Worm (Caenorhabditis elegans) whole organism, young adult: ENCODE measurements around the gene F07C3.9.

Experiments used
- Y53G8AR.9 ChIP-seq: fragments of 200-800 bp; sonication (Bioruptor generic); conservative IDR thresholded peaks from 2 replicates; pipeline ENCODE4 v1.3.6; 2022; ENCODE audit warnings: missing genetic modification reagents, missing genetic modification characterization, missing compliant biosample characterization
- akir-1 ChIP-seq: fragments of 200-800 bp; sonication (Bioruptor generic); optimal IDR thresholded peaks from 2 replicates; lab custom pipeline; 2018; ENCODE audit warnings: mild to moderate bottlenecking, missing genetic modification characterization, moderate library complexity, missing compliant biosample characterization
- him-1 ChIP-seq: sonication (generic microtip); optimal IDR thresholded peaks from 2 replicates; lab custom pipeline; 2016; ENCODE audit warnings: missing genotype, missing genetic modification reagents, missing genetic modification characterization, missing compliant biosample characterization
- let-607 ChIP-seq, 2 experiments: fragments of 200-800 bp in 1 of 2; sonication (Bioruptor generic) in 1 of 2; sonication (generic microtip) in 1 of 2; optimal IDR thresholded peaks; 2 replicates each; lab custom pipeline; 2016 to 2018; ENCODE audit warnings: mild to moderate bottlenecking in 2 of 2, missing compliant biosample characterization in 2 of 2, missing genetic modification characterization in 2 of 2, moderate library complexity in 2 of 2, missing genotype in 1 of 2
- lir-1 ChIP-seq: fragments of 200-800 bp; sonication (Bioruptor generic); conservative IDR thresholded peaks from 2 replicates; pipeline ENCODE4 v1.3.6; 2022; ENCODE audit warnings: missing genetic modification reagents, missing genetic modification characterization, missing compliant biosample characterization
- mxl-1 ChIP-seq: sonication (generic microtip); optimal IDR thresholded peaks from 2 replicates; lab custom pipeline; 2016; ENCODE audit warnings: missing genetic modification characterization, missing compliant biosample characterization
- nfya-2 ChIP-seq: fragments of 200-800 bp; sonication (Bioruptor generic); IDR thresholded peaks from 2 replicates; pipeline ENCODE4 v1.3.6; 2022; ENCODE audit warnings: missing genetic modification reagents, missing genetic modification characterization, missing compliant biosample characterization
- nhr-80 ChIP-seq: sonication (generic microtip); optimal IDR thresholded peaks from 2 replicates; lab custom pipeline; 2016; ENCODE audit warnings: missing genetic modification characterization, missing compliant biosample characterization
- pha-4 ChIP-seq: fragments of 150-350 bp; sonication (generic microtip); optimal IDR thresholded peaks from 2 replicates; lab custom pipeline; 2014; ENCODE audit warnings: missing biosample characterization, missing genetic modification reagents, missing genetic modification characterization
- sea-2 ChIP-seq: fragments of 200-800 bp; sonication (Bioruptor generic); IDR thresholded peaks from 2 replicates; pipeline ENCODE4 v1.3.6; 2022; ENCODE audit warnings: missing genetic modification characterization, missing compliant biosample characterization
- snpc-1.1 ChIP-seq: sonication (generic microtip); optimal IDR thresholded peaks from 2 replicates; lab custom pipeline; 2017; ENCODE audit warnings: missing genetic modification characterization, mild to moderate bottlenecking, missing compliant biosample characterization, antibody characterized with exemption, moderate library complexity, missing genotype, missing genetic modification reagents; ENCODE audit not compliant: insufficient read depth
- snpc-1.3 ChIP-seq: sonication (generic microtip); optimal IDR thresholded peaks from 2 replicates; lab custom pipeline; 2017; ENCODE audit warnings: missing genetic modification characterization, mild to moderate bottlenecking, missing compliant biosample characterization, antibody characterized with exemption, moderate library complexity, missing genotype, missing genetic modification reagents; ENCODE audit not compliant: insufficient read depth

ce11 chrV:9221566-9221965 is 32.9 kb downstream of the F07C3.9 start, which contains the start of gene grd-6:
- no peak for TF ChIP-seq lir-1
- no peak for TF ChIP-seq nfya-2 (GFP tag; lab: Robert Waterston, UW)
- TF ChIP-seq mxl-1: no peak
- no peak for TF ChIP-seq sea-2 (GFP tag; lab: Robert Waterston, UW)
- TF ChIP-seq pha-4 (tag; lab: Kevin White, UChicago): no peak
- TF ChIP-seq Y53G8AR.9 (GFP tag; lab: Robert Waterston, UW): no peak
- no peak for TF ChIP-seq nhr-80 (tag; lab: Kevin White, UChicago)
- TF ChIP-seq akir-1 (GFP tag; lab: Kevin White, UChicago): no peak
- TF ChIP-seq snpc-1.3: no peak
- no peak for TF ChIP-seq snpc-1.1 (tag; lab: Kevin White, UChicago)
- TF ChIP-seq him-1 (tag; lab: Kevin White, UChicago): no peak
- TF ChIP-seq let-607 (tag; optimal IDR thresholded peaks at IDR 0.05; lab: Kevin White, UChicago): no peak
